Fruit fly (Drosophila melanogaster): ENCODE measurements around the gene CG13712.

CG13712 gene

DNA sequence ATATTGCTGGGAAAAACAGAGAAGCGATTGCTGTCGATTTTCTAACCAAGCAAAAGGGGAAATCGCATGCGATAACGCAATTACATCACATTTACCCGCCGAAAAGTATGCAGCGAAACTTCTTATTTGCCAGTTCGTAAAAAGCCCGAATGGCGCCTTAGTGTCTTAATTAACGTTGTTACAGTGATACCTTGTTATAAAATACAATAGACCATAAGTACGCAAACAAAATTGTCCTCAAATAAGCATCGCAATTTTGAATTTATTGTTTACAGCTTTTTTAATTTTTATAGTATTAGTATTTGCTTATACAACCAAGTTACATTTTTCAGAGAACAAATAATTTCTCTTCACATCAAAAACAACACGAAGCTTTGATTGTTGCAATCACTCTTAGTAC lies 19.0 kb downstream of the CG13712 start (continued):
- no peak for TF ChIP-seq BtbVII (GFP tag; optimal IDR thresholded peaks at IDR 0.05)
- no peak for TF ChIP-seq Nf-YB (GFP tag; optimal IDR thresholded peaks at IDR 0.05)
- peak; percentile 85 for TF ChIP-seq sens (GFP tag)
- no peak for TF ChIP-seq tin (GFP tag; optimal IDR thresholded peaks at IDR 0.05)
- TF ChIP-seq sr (GFP tag; IDR thresholded peaks at IDR 0.05) = no peak
- peak; percentile 23 for TF ChIP-seq phol (tag; optimal IDR thresholded peaks at IDR 0.05)
- TF ChIP-seq CG2199 (GFP tag; IDR thresholded peaks at IDR 0.05) = peak; percentile 73; the same call in 1 of the 3 replicates
- TF ChIP-seq CG10543 (GFP tag; optimal IDR thresholded peaks at IDR 0.05) = no peak
- peak; percentile 65 for TF ChIP-seq ci (GFP tag; IDR thresholded peaks at IDR 0.05)
- TF ChIP-seq CG17829 (tag; optimal IDR thresholded peaks at IDR 0.05) = peak; percentile 21
- peak; percentile 39; the same call in 1 of the 2 replicates for TF ChIP-seq CG17328 (GFP tag; IDR thresholded peaks at IDR 0.05)
- no peak for TF ChIP-seq Lhr (GFP tag; optimal IDR thresholded peaks at IDR 0.05)
- TF ChIP-seq Abd-B (GFP tag; optimal IDR thresholded peaks at IDR 0.05) = peak; percentile 10
- no peak for TF ChIP-seq Opbp (GFP tag; IDR thresholded peaks at IDR 0.05; ENCODE audit: partially characterized antibody)
- TF ChIP-seq NfI (GFP tag; optimal IDR thresholded peaks at IDR 0.05) = peak; percentile 0
- TF ChIP-seq chinmo (GFP tag; IDR thresholded peaks at IDR 0.05; ENCODE audit: partially characterized antibody) = no peak
- no peak for TF ChIP-seq ems (GFP tag; optimal IDR thresholded peaks at IDR 0.05)
- no peak for TF ChIP-seq CG15011 (GFP tag; optimal IDR thresholded peaks at IDR 0.05)
- no peak for TF ChIP-seq CG3726 (GFP tag; IDR thresholded peaks at IDR 0.05)
- peak; percentile 17; the same call in 1 of the 2 replicates for TF ChIP-seq CG31441 (GFP tag; IDR thresholded peaks at IDR 0.05)
- peak; percentile 45 for TF ChIP-seq CG2712 (tag; optimal IDR thresholded peaks at IDR 0.05)
- TF ChIP-seq Mrtf (GFP tag; IDR thresholded peaks at IDR 0.05) = no peak
- peak; percentile 37 for TF ChIP-seq CG1603 (tag; optimal IDR thresholded peaks at IDR 0.05)
- TF ChIP-seq pum (GFP tag; optimal IDR thresholded peaks at IDR 0.05) = no peak
- TF ChIP-seq hbn (GFP tag; IDR thresholded peaks at IDR 0.05; ENCODE audit: partially characterized antibody) = no peak
- TF ChIP-seq CG5953 (GFP tag; IDR thresholded peaks at IDR 0.05) = no peak
- peak; percentile 24 for TF ChIP-seq Camta (GFP tag; optimal IDR thresholded peaks at IDR 0.05)
- TF ChIP-seq seq (GFP tag; IDR thresholded peaks at IDR 0.05) = peak; percentile 50
- no peak for TF ChIP-seq CG14965 (GFP tag; optimal IDR thresholded peaks at IDR 0.05; ENCODE audit: borderline replicate concordance)
- no peak for TF ChIP-seq z (GFP tag; IDR thresholded peaks at IDR 0.05)
- TF ChIP-seq zfh1 (GFP tag; IDR thresholded peaks at IDR 0.05) = peak; percentile 59; the same call in 2 of the 3 replicates
- TF ChIP-seq CG32532 (GFP tag; IDR thresholded peaks at IDR 0.05) = peak; percentile 80
- TF ChIP-seq bcd (GFP tag; optimal IDR thresholded peaks at IDR 0.05) = no peak
- peak; percentile 15 for TF ChIP-seq CG17359 (tag; optimal IDR thresholded peaks at IDR 0.05)
- TF ChIP-seq Lim3 (GFP tag; IDR thresholded peaks at IDR 0.05) = 0 out of 2 replicates have a peak, but pooled peaks have one; percentile 21
- TF ChIP-seq CG7839 (tag; optimal IDR thresholded peaks at IDR 0.05) = peak; percentile 44
- no peak for TF ChIP-seq CG10959 (GFP tag; IDR thresholded peaks at IDR 0.05)
- TF ChIP-seq CG1602 (GFP tag; optimal IDR thresholded peaks at IDR 0.05) = peak; percentile 23
- TF ChIP-seq Optix (GFP tag; IDR thresholded peaks at IDR 0.05) = no peak
- TF ChIP-seq cad (GFP tag; optimal IDR thresholded peaks at IDR 0.05) = no peak
- TF ChIP-seq nau (GFP tag; optimal IDR thresholded peaks at IDR 0.05) = no peak
- TF ChIP-seq Fer1 (GFP tag; optimal IDR thresholded peaks at IDR 0.05) = no peak
- TF ChIP-seq CG13424 (tag; optimal IDR thresholded peaks at IDR 0.05) = no peak
- no peak for TF ChIP-seq NK7.1 (GFP tag; optimal IDR thresholded peaks at IDR 0.05)
- no peak for TF ChIP-seq insv (GFP tag; optimal IDR thresholded peaks at IDR 0.05)
- TF ChIP-seq unc-4 (GFP tag; IDR thresholded peaks at IDR 0.05; ENCODE audit: partially characterized antibody) = no peak
- no peak for TF ChIP-seq Ravus (GFP tag; IDR thresholded peaks at IDR 0.05)
- 0 out of 3 replicates have a peak, but pooled peaks have one; percentile 8 for TF ChIP-seq CG6175 (GFP tag; IDR thresholded peaks at IDR 0.05)
- TF ChIP-seq gem (tag; optimal IDR thresholded peaks at IDR 0.05) = peak; percentile 49
- no peak for TF ChIP-seq CG6272 (GFP tag; IDR thresholded peaks at IDR 0.05)
- no peak for TF ChIP-seq Sry-β (GFP tag; optimal IDR thresholded peaks at IDR 0.05)

All from whole organism, embryonic.